Fruit fly (Drosophila melanogaster): ENCODE measurements around the gene CAH1.
A peak's percentile ranks its signal among the peaks of the same experiment; 100 is the strongest.

Gene CAH1

dm6 chr2L:13835002-13835910 is 31.8 kb downstream of the CAH1 start, which contains the start of the genes mRpS23 and CenG1A:
Gene mRpS23 (minus strand): TSS chr2L:13835072.
Gene CenG1A (plus strand): TSS chr2L:13835564.
- TF ChIP-seq CG17801 (GFP tag; optimal IDR thresholded peaks at IDR 0.05; ENCODE audit: partially characterized antibody), result peak; percentile 100

DNA sequence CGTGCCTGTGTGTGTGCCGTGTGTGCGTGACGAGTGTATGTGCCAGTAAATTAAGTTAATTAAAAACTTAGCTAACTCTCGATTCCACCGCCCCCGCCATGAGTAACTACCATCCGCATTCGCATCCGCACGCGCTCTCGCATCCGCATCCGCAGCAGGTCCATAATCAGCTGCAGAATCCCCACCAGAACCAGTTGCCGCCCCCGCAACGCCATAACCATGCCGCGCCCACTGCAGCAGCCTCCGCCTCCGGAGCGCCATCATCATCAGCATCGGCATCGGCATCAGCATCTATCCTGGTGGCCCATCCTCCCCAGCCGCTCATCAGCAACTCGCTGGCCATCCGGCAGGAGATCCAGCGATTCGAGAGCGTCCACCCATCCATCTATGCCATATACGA is 32.5 kb downstream of the CAH1 start:
- TF ChIP-seq CG17801 (GFP tag; optimal IDR thresholded peaks at IDR 0.05; ENCODE audit: partially characterized antibody), result no peak

dm6 chr2L:13837579-13837978 is 34.2 kb downstream of the CAH1 start:
- no peak for TF ChIP-seq CG17801 (GFP tag; optimal IDR thresholded peaks at IDR 0.05; ENCODE audit: partially characterized antibody)

- peak; percentile 78 for TF ChIP-seq CG17801 (GFP tag; optimal IDR thresholded peaks at IDR 0.05; ENCODE audit: partially characterized antibody)
These were observed 35.4 kb downstream of the CAH1 start for dm6 chr2L:13838647-13839390.

- TF ChIP-seq CG17801 (GFP tag; optimal IDR thresholded peaks at IDR 0.05; ENCODE audit: partially characterized antibody), result peak; percentile 72
These were observed 36.3 kb downstream of the CAH1 start for dm6 chr2L:13839744-13840151.

dm6 chr2L:13841508-13841907 is 38.1 kb downstream of the CAH1 start, which contains the start of gene CG33307:
Gene CG33307 (minus strand): TSS chr2L:13841520.
- TF ChIP-seq CG17801 (GFP tag; optimal IDR thresholded peaks at IDR 0.05; ENCODE audit: partially characterized antibody), result no peak

dm6 chr2L:13842078-13842477 is 38.7 kb downstream of the CAH1 start:
- no peak for TF ChIP-seq CG17801 (GFP tag; optimal IDR thresholded peaks at IDR 0.05; ENCODE audit: partially characterized antibody)

DNA sequence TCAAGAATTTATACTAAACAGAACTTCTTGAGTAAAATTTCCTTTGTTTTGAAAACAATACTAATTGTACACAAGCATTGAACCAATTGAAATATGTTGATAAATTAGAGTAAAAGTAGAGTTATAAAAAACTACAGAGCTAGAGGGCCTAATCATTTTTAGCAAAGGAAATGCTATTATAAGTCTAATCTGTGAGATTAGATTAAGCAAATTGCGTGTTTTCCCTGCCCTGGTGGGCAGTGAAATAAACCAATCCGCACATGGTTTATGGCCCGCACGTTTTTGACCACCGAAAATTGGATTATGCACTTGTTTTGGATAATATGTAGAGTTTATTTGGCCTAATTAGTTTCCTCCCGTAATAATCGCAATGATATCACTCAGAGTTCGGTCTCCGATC is 39.1 kb downstream of the CAH1 start:
- TF ChIP-seq CG17801 (GFP tag; optimal IDR thresholded peaks at IDR 0.05; ENCODE audit: partially characterized antibody), result no peak

- no peak for TF ChIP-seq CG17801 (GFP tag; optimal IDR thresholded peaks at IDR 0.05; ENCODE audit: partially characterized antibody)
These were observed 40.4 kb downstream of the CAH1 start, which contains the start of gene CG33306 for dm6 chr2L:13843692-13844284. Gene CG33306 (minus strand): TSS chr2L:13843742.

dm6 chr2L:13845178-13845577 is 41.8 kb downstream of the CAH1 start, which contains the start of gene CG8997:
Gene CG8997 (minus strand): TSS chr2L:13845325.
- no peak for TF ChIP-seq CG17801 (GFP tag; optimal IDR thresholded peaks at IDR 0.05; ENCODE audit: partially characterized antibody)

DNA sequence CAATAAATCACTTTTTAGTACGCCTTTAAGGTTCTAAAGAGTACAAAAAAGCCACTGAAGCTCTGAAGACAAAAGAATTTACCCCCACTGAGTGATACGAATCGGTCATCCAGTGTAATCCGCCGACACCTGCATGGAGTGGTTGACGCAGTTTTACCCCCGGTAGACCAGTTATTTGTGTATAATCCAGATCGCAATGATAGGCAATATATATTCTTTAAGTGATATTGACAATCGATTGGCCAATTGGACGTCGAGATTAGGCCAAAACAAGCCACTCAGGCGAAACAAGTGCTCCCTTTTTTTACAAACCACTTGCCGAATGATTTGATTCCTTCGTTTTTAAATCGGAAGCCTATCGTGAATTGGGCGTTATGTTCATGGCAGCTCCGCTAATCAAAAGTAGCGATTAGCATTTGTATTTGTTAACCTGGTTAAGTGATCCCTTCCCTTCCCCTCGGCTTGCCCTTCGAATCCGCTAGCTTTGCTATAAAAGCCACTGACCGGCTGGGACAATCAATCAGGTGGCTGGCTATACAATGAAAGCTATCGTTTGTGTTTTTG is 42.9 kb downstream of the CAH1 start, which contains the start of gene CG7916:
CG7916 (plus strand) TSS at position 514 of the 564 bp plus-strand sequence.
- TF ChIP-seq CG17801 (GFP tag; optimal IDR thresholded peaks at IDR 0.05; ENCODE audit: partially characterized antibody), result no peak

DNA sequence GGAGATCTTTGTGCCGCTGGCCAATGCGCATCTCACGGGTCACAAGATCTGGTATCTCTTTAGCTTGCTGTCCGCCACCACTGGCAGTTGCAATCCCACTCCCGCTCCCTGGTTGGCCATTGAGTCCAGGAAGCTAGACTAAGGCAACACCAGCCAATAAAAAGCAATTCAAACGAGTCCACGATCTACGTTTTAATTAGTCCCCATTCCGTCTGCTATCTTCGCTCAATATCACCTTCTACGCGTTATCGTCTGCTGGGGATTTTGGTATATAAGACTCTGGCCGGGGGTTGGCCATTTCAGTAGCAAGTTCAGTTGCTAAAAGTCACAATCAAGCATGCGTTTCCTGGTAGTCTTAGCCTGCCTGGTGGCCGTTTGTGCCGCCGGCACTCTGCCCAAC is 44.2 kb downstream of the CAH1 start, which contains the start of gene CG7953:
CG7953 (plus strand) TSS at position 301 of the 400 bp plus-strand sequence.
- no peak for TF ChIP-seq CG17801 (GFP tag; optimal IDR thresholded peaks at IDR 0.05; ENCODE audit: partially characterized antibody)

DNA sequence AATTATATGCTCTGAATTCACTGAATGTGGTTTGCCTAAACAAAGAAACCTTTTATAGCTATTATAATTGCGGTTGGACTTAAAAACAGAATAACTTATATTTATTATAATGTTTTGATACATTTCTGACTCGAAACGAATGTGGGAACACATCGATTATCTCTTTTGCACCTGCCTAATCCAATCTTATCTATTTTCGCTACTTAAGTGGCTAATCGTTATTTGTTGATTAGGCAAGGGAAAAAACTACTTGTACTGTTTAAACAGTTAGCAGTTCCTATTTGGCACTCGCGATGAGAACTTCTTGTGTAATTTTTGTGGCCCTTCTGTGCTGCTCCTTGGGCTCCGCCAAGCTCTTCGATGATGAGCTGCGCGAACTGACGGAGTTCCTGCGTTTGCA is 45.7 kb downstream of the CAH1 start, which contains the start of gene CG7968:
CG7968 (plus strand) TSS at position 276 of the 400 bp plus-strand sequence.
- no peak for TF ChIP-seq CG17801 (GFP tag; optimal IDR thresholded peaks at IDR 0.05; ENCODE audit: partially characterized antibody)

DNA sequence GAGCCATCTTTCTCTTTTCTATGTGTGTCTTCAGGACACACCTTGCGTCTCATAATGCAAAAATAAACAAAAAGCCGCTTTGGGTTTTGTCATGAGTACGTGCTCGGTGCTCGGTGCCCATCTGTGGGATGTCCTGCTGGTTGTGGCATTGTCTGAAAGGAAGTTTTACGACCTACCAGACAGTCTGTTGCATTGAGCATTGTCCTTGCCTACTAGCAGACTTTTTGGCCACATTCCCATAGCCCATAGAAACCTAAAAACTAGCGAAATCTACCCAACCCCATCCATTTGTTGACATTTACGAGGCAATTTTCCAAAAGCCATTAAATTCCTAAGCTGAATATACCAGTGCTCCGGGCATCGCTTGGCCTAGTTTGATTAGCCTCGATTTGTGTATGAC is 47.7 kb downstream of the CAH1 start:
- no peak for TF ChIP-seq CG17801 (GFP tag; optimal IDR thresholded peaks at IDR 0.05; ENCODE audit: partially characterized antibody)
